Worm (Caenorhabditis elegans) whole organism, young adult: ENCODE measurements around the gene nrps-1.

Experiments used
- F57A8.1 ChIP-seq: fragments of 200-800 bp; sonication (Bioruptor generic); optimal IDR thresholded peaks from 2 replicates; lab custom pipeline; 2018; ENCODE audit warnings: mild to moderate bottlenecking, missing genetic modification characterization, moderate library complexity, missing compliant biosample characterization
- ama-1 ChIP-seq, 3 experiments: fragments of 150-350 bp in 1 of 3; sonication (generic microtip) in 2 of 3; optimal IDR thresholded peaks; 2 replicates each; lab custom pipeline; 2014 to 2018; ENCODE audit warnings: missing biosample characterization in 2 of 3, missing genetic modification characterization in 2 of 3, missing genetic modification reagents in 2 of 3
- attf-5 ChIP-seq: fragments of 200-800 bp; sonication (Bioruptor generic); optimal IDR thresholded peaks from 2 replicates; lab custom pipeline; 2018; ENCODE audit warnings: mild to moderate bottlenecking, missing genetic modification characterization, missing compliant biosample characterization
- ceh-79 ChIP-seq: sonication (generic microtip); optimal IDR thresholded peaks from 2 replicates; lab custom pipeline; 2017; ENCODE audit warnings: mild to moderate bottlenecking, missing genetic modification characterization, missing compliant biosample characterization
- die-1 ChIP-seq: sonication (generic microtip); optimal IDR thresholded peaks from 2 replicates; lab custom pipeline; 2016; ENCODE audit warnings: missing genotype, mild to moderate bottlenecking, missing genetic modification characterization, missing compliant biosample characterization
- lag-1 ChIP-seq: fragments of 200-800 bp; sonication (Bioruptor generic); IDR thresholded peaks from 2 replicates; pipeline ENCODE4 v1.3.6; 2022; ENCODE audit warnings: missing genetic modification reagents, missing genetic modification characterization, missing compliant biosample characterization
- lin-26 ChIP-seq: fragments of 200-800 bp; sonication (Bioruptor generic); IDR thresholded peaks from 2 replicates; pipeline ENCODE4 v1.3.6; 2022; ENCODE audit warnings: missing genetic modification reagents, missing genetic modification characterization, missing compliant biosample characterization
- nhr-120 ChIP-seq: fragments of 200-800 bp; sonication (Bioruptor generic); IDR thresholded peaks from 2 replicates; pipeline ENCODE4 v1.3.6; 2022; ENCODE audit warnings: missing genetic modification characterization, missing compliant biosample characterization
- nhr-179 ChIP-seq: sonication (generic microtip); optimal IDR thresholded peaks from 2 replicates; lab custom pipeline; 2016; ENCODE audit warnings: mild to moderate bottlenecking, missing genetic modification characterization, missing compliant biosample characterization
- unc-62 ChIP-seq: fragments of 150-350 bp; optimal IDR thresholded peaks from 2 replicates; lab custom pipeline; 2014; ENCODE audit warnings: missing biosample characterization, missing genetic modification reagents, missing genetic modification characterization

DNA sequence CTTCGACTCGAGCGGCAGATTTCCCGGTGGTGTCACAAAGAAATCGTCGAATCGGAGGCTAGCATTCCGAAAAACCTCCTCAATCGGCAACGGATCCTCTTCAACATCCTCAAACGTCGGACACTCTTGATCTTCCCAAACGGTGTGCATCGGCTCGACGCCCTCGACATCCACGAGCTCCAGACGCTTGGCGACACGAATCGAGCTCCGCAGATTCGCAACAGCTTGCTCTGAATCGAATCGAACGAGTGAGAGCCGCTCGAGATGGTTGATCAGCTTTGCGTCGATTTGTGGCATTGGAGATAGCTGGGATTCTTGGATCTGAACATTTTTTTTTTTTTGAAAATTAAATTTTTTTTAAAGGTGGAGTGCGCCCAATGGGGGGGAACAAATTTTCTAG is 44.9 kb downstream of the nrps-1 start:
- no peak for TF ChIP-seq die-1
- TF ChIP-seq ama-1 (optimal IDR thresholded peaks at IDR 0.05; lab: Kevin White, UChicago) = no peak
- no peak for TF ChIP-seq ama-1 (GFP tag; optimal IDR thresholded peaks at IDR 0.05; lab: Kevin White, UChicago)
- TF ChIP-seq lag-1 (GFP tag; lab: Robert Waterston, UW) = no peak
- no peak for TF ChIP-seq nhr-120 (GFP tag; lab: Robert Waterston, UW)
- TF ChIP-seq nhr-179 (tag; lab: Kevin White, UChicago) = no peak
- no peak for TF ChIP-seq attf-5 (GFP tag; lab: Kevin White, UChicago)
- no peak for TF ChIP-seq unc-62
- no peak for TF ChIP-seq lin-26
- TF ChIP-seq ceh-79 = no peak
- TF ChIP-seq F57A8.1 (GFP tag; lab: Kevin White, UChicago) = no peak
